Fruit fly (Drosophila melanogaster): Measurements from ENCODE around the gene wac.

Gene wac

dm6 chr3L:257618-258475, at the start of gene wac, which contains the start of gene DIP2:
wac (plus strand) TSS chr3L:258176.
DIP2 (minus strand) TSS chr3L:257954.
- TF ChIP-seq CG31627 (GFP tag; optimal IDR thresholded peaks at IDR 0.05) = peak; percentile 80
- peak; percentile 72 for TF ChIP-seq CG10631 (GFP tag; optimal IDR thresholded peaks at IDR 0.05)
- peak; percentile 28 for TF ChIP-seq CG11762 (GFP tag; optimal IDR thresholded peaks at IDR 0.05; ENCODE audit: insufficient read depth)
- TF ChIP-seq Hr39 (GFP tag; optimal IDR thresholded peaks at IDR 0.05) = no peak
- peak; percentile 97 for TF ChIP-seq Sox14 (GFP tag; optimal IDR thresholded peaks at IDR 0.05)
- peak; percentile 62 for TF ChIP-seq acj6 (GFP tag; optimal IDR thresholded peaks at IDR 0.05)
- no peak for TF ChIP-seq CG32006 (GFP tag; optimal IDR thresholded peaks at IDR 0.05)
- no peak for TF ChIP-seq Hr38 (GFP tag; optimal IDR thresholded peaks at IDR 0.05)
- TF ChIP-seq Gug (GFP tag; IDR thresholded peaks at IDR 0.05) = no peak
- no peak for TF ChIP-seq Blimp-1 (GFP tag; optimal IDR thresholded peaks at IDR 0.05)
- TF ChIP-seq Hr4 (GFP tag; optimal IDR thresholded peaks at IDR 0.05) = no peak
- TF ChIP-seq dsx (GFP tag; optimal IDR thresholded peaks at IDR 0.05; ENCODE audit: poor library complexity, severe bottlenecking) = no peak
- no peak for TF ChIP-seq pdm3 (GFP tag; optimal IDR thresholded peaks at IDR 0.05)
- no peak for TF ChIP-seq svp (GFP tag)
- no peak for TF ChIP-seq CG34406 (GFP tag; optimal IDR thresholded peaks at IDR 0.05)
- TF ChIP-seq CG4318 (GFP tag; optimal IDR thresholded peaks at IDR 0.05) = no peak
- TF ChIP-seq vri (GFP tag; optimal IDR thresholded peaks at IDR 0.05) = peak; percentile 78
- TF ChIP-seq CG3032 (tag; optimal IDR thresholded peaks at IDR 0.05) = peak; percentile 41
- TF ChIP-seq cyc (GFP tag; optimal IDR thresholded peaks at IDR 0.05) = peak; percentile 64
- peak; percentile 60 for TF ChIP-seq CG7368 (GFP tag; optimal IDR thresholded peaks at IDR 0.05)
- TF ChIP-seq lz (GFP tag; optimal IDR thresholded peaks at IDR 0.05) = peak; percentile 68
- TF ChIP-seq dac (GFP tag; optimal IDR thresholded peaks at IDR 0.05) = no peak
- TF ChIP-seq OdsH (GFP tag; optimal IDR thresholded peaks at IDR 0.05) = no peak
- TF ChIP-seq fkh (GFP tag; optimal IDR thresholded peaks at IDR 0.05) = peak; percentile 68
- TF ChIP-seq CG11902 (GFP tag; optimal IDR thresholded peaks at IDR 0.05) = peak; percentile 36
- TF ChIP-seq fd85E (GFP tag; optimal IDR thresholded peaks at IDR 0.05) = no peak
- TF ChIP-seq esn (GFP tag; optimal IDR thresholded peaks at IDR 0.05) = peak; percentile 78
- peak; percentile 38 for TF ChIP-seq Sox15 (GFP tag; optimal IDR thresholded peaks at IDR 0.05)
- TF ChIP-seq Eip93F (GFP tag; optimal IDR thresholded peaks at IDR 0.05) = peak; percentile 43
- TF ChIP-seq CG8319 (GFP tag; optimal IDR thresholded peaks at IDR 0.05) = peak; percentile 24
- TF ChIP-seq spab (GFP tag; optimal IDR thresholded peaks at IDR 0.05) = no peak
- TF ChIP-seq CG6792 (GFP tag; optimal IDR thresholded peaks at IDR 0.05) = no peak
- no peak for TF ChIP-seq CG6854 (GFP tag; optimal IDR thresholded peaks at IDR 0.05)
- no peak for TF ChIP-seq CG8119 (GFP tag; IDR thresholded peaks at IDR 0.05)
- no peak for TF ChIP-seq CG11294 (GFP tag; IDR thresholded peaks at IDR 0.05)

DNA sequence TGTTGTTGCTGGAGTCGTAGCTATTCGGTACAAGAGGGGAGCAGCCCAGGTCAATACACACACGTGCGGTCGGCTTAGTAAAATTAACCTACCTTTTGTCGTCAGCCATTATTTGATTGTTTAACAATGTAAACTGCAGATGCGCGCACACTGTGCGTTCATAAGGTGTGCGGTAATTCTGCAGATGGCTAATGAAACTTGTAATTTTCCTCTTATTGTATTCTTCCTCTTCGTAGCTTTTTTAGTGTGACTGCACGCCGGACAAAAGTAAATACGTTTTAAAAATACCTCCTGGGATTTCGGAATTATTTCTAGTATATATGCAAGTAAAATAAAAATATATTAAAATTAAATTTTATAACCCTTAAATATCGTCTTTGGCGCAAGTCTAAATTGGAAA, 46.8 kb upstream of the wac start, which contains the start of gene Prp4k:
Prp4k (minus strand) TSS at position 258 of the 400 bp plus-strand sequence.
- TF ChIP-seq esn (GFP tag; optimal IDR thresholded peaks at IDR 0.05) (no peak), CG3032 (tag; optimal IDR thresholded peaks at IDR 0.05) (peak; percentile 20), CG15336 (GFP tag; IDR thresholded peaks at IDR 0.05) (peak; percentile 27; the same call in 1 of the 2 replicates)

dm6 chr3L:212520-212919, 45.5 kb upstream of the wac start, which contains the start of the genes thoc7 and Dis3l2:
thoc7 (minus strand) TSS chr3L:212687.
Dis3l2 (plus strand) TSS chr3L:212709.
- TF ChIP-seq CG16779 (tag; optimal IDR thresholded peaks at IDR 0.05) = no peak
- TF ChIP-seq topi (GFP tag; optimal IDR thresholded peaks at IDR 0.05) = no peak
- no peak for TF ChIP-seq Sox15 (GFP tag; optimal IDR thresholded peaks at IDR 0.05)
- TF ChIP-seq dsx (GFP tag; optimal IDR thresholded peaks at IDR 0.05; ENCODE audit: poor library complexity, severe bottlenecking) = no peak
- TF ChIP-seq CG7368 (GFP tag; optimal IDR thresholded peaks at IDR 0.05) = no peak
- no peak for TF ChIP-seq Sox102F (GFP tag; optimal IDR thresholded peaks at IDR 0.05)
- TF ChIP-seq CG1621 (tag; optimal IDR thresholded peaks at IDR 0.05) = no peak
- no peak for TF ChIP-seq CG10631 (GFP tag; optimal IDR thresholded peaks at IDR 0.05)
- TF ChIP-seq Gug (GFP tag; IDR thresholded peaks at IDR 0.05) = no peak
- TF ChIP-seq salr (GFP tag; optimal IDR thresholded peaks at IDR 0.05) = no peak
- TF ChIP-seq CG11762 (GFP tag; optimal IDR thresholded peaks at IDR 0.05; ENCODE audit: insufficient read depth) = no peak
- no peak for TF ChIP-seq Hr38 (GFP tag; optimal IDR thresholded peaks at IDR 0.05)
